Fruit fly (Drosophila melanogaster) whole organism, pupa: ENCODE measurements around the gene mei-217.

Source experiments
- CG17806 ChIP-seq: fragments of 200-800 bp; sonication (Bioruptor generic); optimal IDR thresholded peaks from 2 replicates; lab custom pipeline; 2018; ENCODE audit warnings: missing biosample characterization, mild to moderate bottlenecking, missing genetic modification characterization, moderate library complexity
- CG32121 ChIP-seq: fragments of 200-800 bp; sonication (Bioruptor generic); IDR thresholded peaks from 2 replicates; pipeline ENCODE4 v1.3.6; 2022; ENCODE audit warnings: missing biosample characterization, missing genetic modification characterization
- CG34367 ChIP-seq: fragments of 200-800 bp; sonication (Bioruptor generic); optimal IDR thresholded peaks from 2 replicates; lab custom pipeline; 2018; ENCODE audit warnings: missing biosample characterization, mild to moderate bottlenecking, missing genetic modification characterization
- CG9948 ChIP-seq: fragments of 200-800 bp; sonication (Bioruptor generic); optimal IDR thresholded peaks from 2 replicates; lab custom pipeline; 2018; ENCODE audit warnings: missing biosample characterization, mild to moderate bottlenecking, missing genetic modification characterization, moderate library complexity
- D1 ChIP-seq: fragments of 200-800 bp; sonication (Bioruptor generic); optimal IDR thresholded peaks from 2 replicates; lab custom pipeline; 2018; ENCODE audit warnings: missing biosample characterization, mild to moderate bottlenecking, missing genetic modification characterization, moderate library complexity
- EcR ChIP-seq: fragments of 200-800 bp; sonication (Bioruptor generic); optimal IDR thresholded peaks from 3 replicates; lab custom pipeline; 2019; ENCODE audit warnings: missing biosample characterization, missing genetic modification characterization, mild to moderate bottlenecking, moderate library complexity, missing genetic modification reagents
- Pif1A ChIP-seq: fragments of 200-800 bp; sonication (Bioruptor generic); optimal IDR thresholded peaks from 3 replicates; lab custom pipeline; 2016; ENCODE audit warnings: missing biosample characterization, missing genetic modification characterization
- Pif1B ChIP-seq: fragments of 200-800 bp; sonication (Bioruptor generic); optimal IDR thresholded peaks from 3 replicates; lab custom pipeline; 2016; ENCODE audit warnings: missing biosample characterization, missing genetic modification characterization
- Snoo ChIP-seq: fragments of 200-800 bp; sonication (Bioruptor generic); optimal IDR thresholded peaks from 3 replicates; lab custom pipeline; 2017; ENCODE audit warnings: missing biosample characterization, mild to moderate bottlenecking, missing genetic modification characterization, inconsistent platforms
- gl ChIP-seq: fragments of 200-800 bp; sonication (Bioruptor generic); optimal IDR thresholded peaks from 2 replicates; lab custom pipeline; 2018; ENCODE audit warnings: missing biosample characterization, mild to moderate bottlenecking, missing genetic modification characterization

dm6 chrX:17148951-17149449 lies 6.2 kb upstream of the mei-217 start, which contains the start of gene Chchd2:
- no peak for TF ChIP-seq gl
- no peak for TF ChIP-seq D1 (tag; lab: Kevin White, UChicago)
- TF ChIP-seq Snoo (tag; lab: Kevin White, UChicago), result peak; percentile 18
- TF ChIP-seq CG17806 (tag; lab: Kevin White, UChicago), result no peak
- TF ChIP-seq CG9948 (tag; lab: Kevin White, UChicago), result no peak
- no peak for TF ChIP-seq Pif1A
- TF ChIP-seq CG34367 (tag; lab: Kevin White, UChicago), result no peak
- no peak for TF ChIP-seq Pif1B (GFP tag; lab: Kevin White, UChicago)
- no peak for TF ChIP-seq CG32121
- no peak for TF ChIP-seq EcR
